Fruit fly (Drosophila melanogaster) whole organism, embryonic: Measurements from ENCODE around the gene CG2841.

ENCODE experiments used
- B-H1 ChIP-seq: fragments of 200-800 bp; sonication (Bioruptor generic); IDR thresholded peaks from 3 replicates; pipeline ENCODE4 v1.3.6; 2022; ENCODE audit warnings: missing biosample characterization, missing genetic modification characterization
- C15 ChIP-seq: fragments of 200-800 bp; sonication (Bioruptor generic); IDR thresholded peaks from 3 replicates; pipeline ENCODE4 v1.3.6; 2022; ENCODE audit warnings: missing biosample characterization, missing genetic modification characterization
- CG1024 ChIP-seq: fragments of 200-800 bp; sonication (Bioruptor generic); IDR thresholded peaks from 2 replicates; pipeline ENCODE4 v1.3.6; 2022; ENCODE audit warnings: missing biosample characterization, missing genetic modification characterization
- CG11093 ChIP-seq: fragments of 200-800 bp; sonication (Bioruptor generic); IDR thresholded peaks from 3 replicates; pipeline ENCODE4 v1.3.6; 2022; ENCODE audit warnings: missing biosample characterization, missing genetic modification characterization
- CG11456 ChIP-seq: fragments of 200-800 bp; sonication (Bioruptor generic); IDR thresholded peaks from 3 replicates; pipeline ENCODE4 v1.3.6; 2022; ENCODE audit warnings: missing biosample characterization, missing genetic modification characterization
- CG11504 ChIP-seq: fragments of 200-800 bp; sonication (Bioruptor generic); optimal IDR thresholded peaks from 3 replicates; lab custom pipeline; 2019; ENCODE audit warnings: missing biosample characterization, mild to moderate bottlenecking, missing genetic modification characterization, moderate library complexity
- CG12942 ChIP-seq: fragments of 200-800 bp; sonication (Bioruptor generic); optimal IDR thresholded peaks from 3 replicates; lab custom pipeline; 2016; ENCODE audit warnings: missing biosample characterization, missing genetic modification characterization
- CG13424 ChIP-seq: fragments of 200-800 bp; sonication (Bioruptor generic); optimal IDR thresholded peaks from 2 replicates; lab custom pipeline; 2019; ENCODE audit warnings: missing biosample characterization, mild to moderate bottlenecking, missing genetic modification characterization, moderate library complexity
- CG15696 ChIP-seq: fragments of 200-800 bp; sonication (Bioruptor generic); optimal IDR thresholded peaks from 2 replicates; lab custom pipeline; 2019; ENCODE audit warnings: missing biosample characterization, mild to moderate bottlenecking, missing genetic modification characterization, moderate library complexity
- CG1603 ChIP-seq: fragments of 200-800 bp; sonication (Bioruptor generic); optimal IDR thresholded peaks from 2 replicates; lab custom pipeline; 2019; ENCODE audit warnings: missing biosample characterization, mild to moderate bottlenecking, missing genetic modification characterization, moderate library complexity
- CG17328 ChIP-seq: fragments of 200-800 bp; sonication (Bioruptor generic); IDR thresholded peaks from 2 replicates; pipeline ENCODE4 v1.3.6; 2022; ENCODE audit warnings: missing biosample characterization, missing genetic modification characterization
- CG18011 ChIP-seq: fragments of 200-800 bp; sonication (Bioruptor generic); optimal IDR thresholded peaks from 2 replicates; lab custom pipeline; 2017; ENCODE audit warnings: missing biosample characterization, missing genetic modification characterization, mild to moderate bottlenecking, moderate library complexity, missing genotype
- CG3065 ChIP-seq: fragments of 200-800 bp; sonication (Bioruptor generic); optimal IDR thresholded peaks from 2 replicates; lab custom pipeline; 2016; ENCODE audit warnings: missing biosample characterization, missing genetic modification characterization
- CG34224 ChIP-seq: fragments of 200-800 bp; sonication (Bioruptor generic); IDR thresholded peaks from 3 replicates; pipeline ENCODE4 v1.3.6; 2022; ENCODE audit warnings: missing biosample characterization, missing genetic modification characterization; ENCODE audit not compliant: partially characterized antibody
- CG4282 ChIP-seq: fragments of 200-800 bp; sonication (Bioruptor generic); optimal IDR thresholded peaks from 2 replicates; lab custom pipeline; 2016; ENCODE audit warnings: missing biosample characterization, missing genetic modification characterization
- CG6689 ChIP-seq: fragments of 200-800 bp; sonication (Bioruptor generic); IDR thresholded peaks from 2 replicates; pipeline ENCODE4 v1.3.6; 2022; ENCODE audit warnings: missing biosample characterization, missing genetic modification characterization
- CG7556 ChIP-seq: fragments of 200-800 bp; sonication (Bioruptor generic); optimal IDR thresholded peaks from 2 replicates; lab custom pipeline; 2017; ENCODE audit warnings: missing biosample characterization, mild to moderate bottlenecking, missing genetic modification characterization
- CHES-1-like ChIP-seq: fragments of 200-800 bp; sonication (Bioruptor generic); optimal IDR thresholded peaks from 2 replicates; lab custom pipeline; 2016; ENCODE audit warnings: missing biosample characterization, missing genetic modification characterization
- Camta ChIP-seq: fragments of 200-800 bp; sonication (Bioruptor generic); optimal IDR thresholded peaks from 2 replicates; lab custom pipeline; 2016; ENCODE audit warnings: missing biosample characterization, missing genetic modification characterization
- D ChIP-seq, 2 experiments: fragments of 200-800 bp in 1 of 2; fragments of >200 bp in 1 of 2; sonication (Bioruptor generic) in 1 of 2; optimal IDR thresholded peaks; 2 replicates in 1 of 2; 3 replicates in 1 of 2; lab custom pipeline; 2017; ENCODE audit warnings: mild to moderate bottlenecking in 1 of 2, missing biosample characterization in 1 of 2, missing genetic modification characterization in 1 of 2, missing genetic modification reagents in 1 of 2
- Dbx ChIP-seq: fragments of 200-800 bp; sonication (Bioruptor generic); IDR thresholded peaks from 3 replicates; pipeline ENCODE4 v1.3.6; 2022; ENCODE audit warnings: missing biosample characterization, missing genetic modification characterization
- Dref ChIP-seq: fragments of 200-800 bp; sonication (Bioruptor generic); IDR thresholded peaks from 2 replicates; pipeline ENCODE4 v1.3.6; 2022; ENCODE audit warnings: missing biosample characterization, missing genetic modification characterization
- Ets97D ChIP-seq: fragments of 200-800 bp; sonication (Bioruptor generic); optimal IDR thresholded peaks from 3 replicates; lab custom pipeline; 2016; ENCODE audit warnings: missing biosample characterization, missing genetic modification characterization
- GATAe ChIP-seq: fragments of 200-800 bp; sonication (Bioruptor generic); conservative IDR thresholded peaks from 2 replicates; pipeline ENCODE4 v1.3.6; 2022; ENCODE audit warnings: missing biosample characterization, missing genetic modification characterization
- H2.0 ChIP-seq: fragments of 200-800 bp; sonication (Bioruptor generic); IDR thresholded peaks from 2 replicates; pipeline ENCODE4 v1.3.6; 2022; ENCODE audit warnings: missing biosample characterization, missing genetic modification characterization
- Hr39 ChIP-seq: fragments of >200 bp; optimal IDR thresholded peaks from 2 replicates; lab custom pipeline; 2017
- MTF-1 ChIP-seq: fragments of 200-800 bp; sonication (Bioruptor generic); optimal IDR thresholded peaks from 2 replicates; lab custom pipeline; 2018; ENCODE audit warnings: missing biosample characterization, mild to moderate bottlenecking, missing genetic modification characterization, borderline replicate concordance
- Nf-YC ChIP-seq: fragments of 200-800 bp; optimal IDR thresholded peaks from 3 replicates; lab custom pipeline; 2019; ENCODE audit warnings: missing biosample characterization, mild to moderate bottlenecking, missing genetic modification characterization, moderate library complexity
- Optix ChIP-seq: fragments of 200-800 bp; sonication (Bioruptor generic); IDR thresholded peaks from 3 replicates; pipeline ENCODE4 v1.3.6; 2022; ENCODE audit warnings: missing biosample characterization, missing genetic modification characterization
- Side ChIP-seq: fragments of 200-800 bp; sonication (Bioruptor generic); optimal IDR thresholded peaks from 2 replicates; lab custom pipeline; 2016; ENCODE audit warnings: missing biosample characterization, missing genetic modification characterization
- Sox100B ChIP-seq: fragments of 200-800 bp; sonication (Bioruptor generic); optimal IDR thresholded peaks from 3 replicates; lab custom pipeline; 2018; ENCODE audit warnings: missing biosample characterization, mild to moderate bottlenecking, missing genetic modification characterization
- Spps ChIP-seq: fragments of 200-800 bp; sonication (Bioruptor generic); optimal IDR thresholded peaks from 2 replicates; lab custom pipeline; 2018; ENCODE audit warnings: missing biosample characterization, mild to moderate bottlenecking, missing genetic modification characterization
- TFAM ChIP-seq: fragments of 200-800 bp; sonication (Bioruptor generic); optimal IDR thresholded peaks from 2 replicates; lab custom pipeline; 2017; ENCODE audit warnings: missing biosample characterization, missing genetic modification characterization, inconsistent platforms
- bigmax ChIP-seq: fragments of 200-800 bp; sonication (Bioruptor generic); optimal IDR thresholded peaks from 2 replicates; lab custom pipeline; 2018; ENCODE audit warnings: missing biosample characterization, mild to moderate bottlenecking, missing genetic modification characterization
- esg ChIP-seq: fragments of 200-800 bp; sonication (Bioruptor generic); conservative IDR thresholded peaks from 2 replicates; pipeline ENCODE4 v1.3.6; 2022; ENCODE audit warnings: missing biosample characterization, missing genetic modification characterization
- ewg ChIP-seq: fragments of 200-800 bp; sonication (Bioruptor generic); optimal IDR thresholded peaks from 3 replicates; lab custom pipeline; 2017; ENCODE audit warnings: mild to moderate bottlenecking, missing biosample characterization, missing genetic modification reagents, missing genetic modification characterization
- fd102C ChIP-seq: fragments of 200-800 bp; sonication (Bioruptor generic); optimal IDR thresholded peaks from 2 replicates; lab custom pipeline; 2018; ENCODE audit warnings: missing biosample characterization, mild to moderate bottlenecking, missing genetic modification characterization, moderate library complexity
- knrl ChIP-seq: fragments of 200-800 bp; sonication (Bioruptor generic); IDR thresholded peaks from 3 replicates; pipeline ENCODE4 v1.3.6; 2022; ENCODE audit warnings: missing biosample characterization, missing genetic modification characterization; ENCODE audit not compliant: partially characterized antibody
- lbe ChIP-seq: fragments of 200-800 bp; sonication (Bioruptor generic); optimal IDR thresholded peaks from 2 replicates; lab custom pipeline; 2016; ENCODE audit warnings: missing biosample characterization, mild to moderate bottlenecking, missing genetic modification characterization
- lilli ChIP-seq: fragments of 200-800 bp; sonication (Bioruptor generic); optimal IDR thresholded peaks from 3 replicates; lab custom pipeline; 2016; ENCODE audit warnings: missing biosample characterization, missing genetic modification characterization
- mirr ChIP-seq: fragments of 200-800 bp; sonication (Bioruptor generic); optimal IDR thresholded peaks from 3 replicates; lab custom pipeline; 2018; ENCODE audit warnings: missing biosample characterization, mild to moderate bottlenecking, missing genetic modification characterization
- nerfin-2 ChIP-seq: fragments of 200-800 bp; sonication (Bioruptor generic); IDR thresholded peaks from 2 replicates; pipeline ENCODE4 v1.3.6; 2022; ENCODE audit warnings: missing biosample characterization, missing genetic modification characterization; ENCODE audit not compliant: partially characterized antibody
- pb ChIP-seq: fragments of 200-800 bp; sonication (Bioruptor generic); optimal IDR thresholded peaks from 3 replicates; lab custom pipeline; 2016; ENCODE audit warnings: missing biosample characterization, missing genetic modification characterization
- pfk ChIP-seq: fragments of 200-800 bp; sonication (Bioruptor generic); optimal IDR thresholded peaks from 2 replicates; lab custom pipeline; 2018; ENCODE audit warnings: missing biosample characterization, mild to moderate bottlenecking, missing genetic modification characterization, moderate library complexity
- run ChIP-seq: fragments of 200-800 bp; sonication (Bioruptor generic); optimal IDR thresholded peaks from 3 replicates; lab custom pipeline; 2018; ENCODE audit warnings: missing biosample characterization, mild to moderate bottlenecking, missing genetic modification characterization
- sc ChIP-seq, 3 experiments: fragments of >200 bp in 2 of 3; fragments of 200-800 bp in 1 of 3; sonication (Bioruptor generic) in 1 of 3; optimal IDR thresholded peaks; 2 replicates in 2 of 3; 3 replicates in 1 of 3; lab custom pipeline; 2017; ENCODE audit warnings: mild to moderate bottlenecking in 1 of 3, missing biosample characterization in 1 of 3, missing genetic modification characterization in 1 of 3, missing genetic modification reagents in 1 of 3
- slou ChIP-seq: fragments of 200-800 bp; sonication (Bioruptor generic); optimal IDR thresholded peaks from 3 replicates; lab custom pipeline; 2016; ENCODE audit warnings: missing biosample characterization, missing genetic modification characterization
- sr ChIP-seq: fragments of 200-800 bp; sonication (Bioruptor generic); IDR thresholded peaks from 3 replicates; pipeline ENCODE4 v1.3.6; 2022; ENCODE audit warnings: missing biosample characterization, missing genetic modification characterization
- tap ChIP-seq: fragments of 200-800 bp; optimal IDR thresholded peaks from 3 replicates; lab custom pipeline; 2019; ENCODE audit warnings: missing biosample characterization, mild to moderate bottlenecking, missing genetic modification characterization, moderate library complexity
- tgo ChIP-seq: fragments of 200-800 bp; sonication (Bioruptor generic); IDR thresholded peaks from 3 replicates; pipeline ENCODE4 v1.3.6; 2022; ENCODE audit warnings: missing biosample characterization, missing genetic modification characterization

The CG2841 gene

dm6 chrX:2301069-2301508 lies 65.1 kb downstream of the CG2841 start (continued):
- TF ChIP-seq C15 (no peak), Dbx (GFP tag; lab: Robert Waterston, UW) (no peak), CG4282 (GFP tag; lab: Kevin White, UChicago) (no peak), run (tag; lab: Kevin White, UChicago) (peak; percentile 1), pb (GFP tag; lab: Kevin White, UChicago) (no peak), GATAe (GFP tag; lab: Robert Waterston, UW) (no peak), tap (tag; lab: Kevin White, UChicago) (no peak), ewg (GFP tag; lab: Kevin White, UChicago) (peak; percentile 19), CG34224 (GFP tag; lab: Robert Waterston, UW) (no peak), lbe (GFP tag; lab: Kevin White, UChicago) (no peak), nerfin-2 (GFP tag; lab: Robert Waterston, UW) (no peak), CG12942 (GFP tag; lab: Kevin White, UChicago) (no peak), CG11504 (tag; lab: Kevin White, UChicago) (peak; percentile 44), CG18011 (peak; percentile 34), CG17328 (no peak), bigmax (no peak), sr (peak; percentile 5; the same call in 1 of the 3 replicates), mirr (GFP tag; lab: Kevin White, UChicago) (no peak), Dref (GFP tag; lab: Robert Waterston, UW) (no peak), lilli (GFP tag; lab: Kevin White, UChicago) (peak; percentile 38), pfk (no peak), CG15696 (peak; percentile 20), fd102C (GFP tag; lab: Kevin White, UChicago) (no peak), knrl (GFP tag; lab: Robert Waterston, UW) (no peak), CG13424 (tag; lab: Kevin White, UChicago) (peak; percentile 35), Sox100B (GFP tag; lab: Kevin White, UChicago) (peak; percentile 17), Camta (no peak), MTF-1 (GFP tag; lab: Kevin White, UChicago) (no peak), Nf-YC (tag; lab: Kevin White, UChicago) (no peak), slou (no peak), Spps (tag; lab: Kevin White, UChicago) (no peak), sc (optimal IDR thresholded peaks at IDR 0.05; lab: Kevin White, UChicago) (no peak), sc (GFP tag; optimal IDR thresholded peaks at IDR 0.05; lab: Kevin White, UChicago) (no peak), CG11093 (GFP tag; lab: Robert Waterston, UW) (no peak), Ets97D (GFP tag; lab: Kevin White, UChicago) (no peak), CHES-1-like (GFP tag; lab: Kevin White, UChicago) (no peak), CG1024 (GFP tag; lab: Robert Waterston, UW) (no peak), Hr39 (no peak), esg (GFP tag; lab: Robert Waterston, UW) (no peak), Optix (GFP tag; lab: Robert Waterston, UW) (0 out of 3 replicates have a peak, but pooled peaks have one; percentile 30), TFAM (GFP tag; lab: Kevin White, UChicago) (no peak), Side (GFP tag; lab: Kevin White, UChicago) (peak; percentile 35), CG3065 (GFP tag; lab: Kevin White, UChicago) (no peak), D (optimal IDR thresholded peaks at IDR 0.05; lab: Kevin White, UChicago) (no peak), D (GFP tag; optimal IDR thresholded peaks at IDR 0.05; lab: Kevin White, UChicago) (no peak), CG11456 (GFP tag; lab: Robert Waterston, UW) (0 out of 3 replicates have a peak, but pooled peaks have one; percentile 12), CG6689 (GFP tag; lab: Robert Waterston, UW) (no peak), H2.0 (GFP tag; lab: Robert Waterston, UW) (peak; percentile 22; the same call in 1 of the 2 replicates), CG7556 (GFP tag; lab: Kevin White, UChicago) (no peak), tgo (peak; percentile 50; the same call in 2 of the 3 replicates), CG1603 (tag; lab: Kevin White, UChicago) (peak; percentile 36), B-H1 (GFP tag; lab: Robert Waterston, UW) (peak; percentile 34; the same call in 1 of the 3 replicates)
